Fruit fly (Drosophila melanogaster) whole organism, wandering third instar larva: Measurements from ENCODE around the gene Ir67b.

Experiments
- Hr78 ChIP-seq: fragments of >200 bp; optimal IDR thresholded peaks from 2 replicates; lab custom pipeline; 2017; ENCODE audit warnings: missing biosample characterization, missing genetic modification characterization
- lola ChIP-seq: fragments of >200 bp; optimal IDR thresholded peaks from 2 replicates; lab custom pipeline; 2017; ENCODE audit warnings: missing biosample characterization, missing genetic modification characterization

DNA sequence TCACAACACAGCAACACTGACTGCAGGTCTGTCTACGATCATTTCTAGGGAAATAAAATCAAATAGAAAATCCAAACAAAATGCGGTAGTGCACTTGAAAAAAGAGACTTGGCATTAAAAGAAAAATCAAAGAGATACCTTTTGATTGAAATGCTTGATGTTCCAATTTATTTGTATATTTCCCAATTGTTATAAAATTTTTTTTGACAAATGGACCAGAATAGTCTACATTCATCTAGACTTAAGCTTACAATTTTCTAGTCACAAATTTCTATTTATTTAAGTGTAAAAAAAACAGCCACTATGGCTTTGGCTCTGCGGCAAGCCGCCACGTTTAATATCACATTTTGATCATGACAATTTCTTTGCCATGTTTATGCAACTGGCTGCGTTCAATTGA lies 42.6 kb downstream of the Ir67b start:
- TF ChIP-seq lola (GFP tag; lab: Kevin White, UChicago) (no peak), Hr78 (GFP tag; lab: Kevin White, UChicago) (no peak)
